Worm (Caenorhabditis elegans) whole organism, L4/young adult: ENCODE measurements around the gene melo-1.

Source experiments
- dao-5 ChIP-seq: sonication (generic microtip); optimal IDR thresholded peaks from 2 replicates; lab custom pipeline; 2016; ENCODE audit warnings: missing genotype, missing genetic modification characterization, moderate library complexity, missing compliant biosample characterization
- him-1 ChIP-seq: sonication (generic microtip); optimal IDR thresholded peaks from 2 replicates; lab custom pipeline; 2016; ENCODE audit warnings: missing genotype, missing genetic modification reagents, missing genetic modification characterization, missing compliant biosample characterization

- TF ChIP-seq him-1 (no peak), dao-5 (tag; lab: Kevin White, UChicago) (no peak)
Observed at ce11 chrIV:14757786-14758185, 29.0 kb upstream of the melo-1 start.
